Worm (Caenorhabditis elegans): ENCODE measurements around the gene srap-1.

Gene srap-1

DNA sequence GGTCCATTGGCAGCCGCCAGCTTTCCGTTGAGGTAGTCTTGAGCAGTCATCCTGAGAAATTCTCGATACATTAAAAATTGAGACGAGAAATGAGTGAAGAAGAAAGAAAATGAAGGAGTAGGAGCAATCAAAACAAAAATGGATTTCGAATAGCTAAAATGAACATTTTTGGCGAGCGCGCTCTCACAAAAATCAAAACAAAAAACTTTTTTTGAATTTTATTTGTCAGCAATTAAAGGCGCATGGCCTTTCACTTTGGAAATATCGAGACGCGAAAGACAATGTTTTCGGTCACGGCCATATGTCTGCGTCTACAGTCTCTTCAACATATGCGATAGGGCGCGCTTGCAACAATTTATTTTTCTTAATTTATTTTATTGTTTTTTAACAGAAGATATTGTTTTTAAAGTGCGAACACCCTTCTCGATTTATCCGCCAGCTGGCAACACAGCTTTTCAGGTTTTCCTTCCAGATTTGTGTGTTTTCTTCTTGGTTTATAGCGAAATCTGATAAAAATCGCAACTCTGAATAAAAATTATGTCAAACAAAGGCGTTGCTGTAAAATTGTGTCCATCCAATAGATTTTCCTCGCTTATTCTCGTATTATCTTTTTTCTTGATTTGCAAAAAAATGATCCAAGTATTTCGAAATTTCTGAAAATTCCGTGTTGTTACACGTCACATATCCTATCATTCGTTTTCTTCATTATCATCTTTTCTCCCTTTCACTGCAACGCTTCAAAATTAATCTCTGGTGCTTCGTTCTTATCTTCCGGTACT is 36.0 kb downstream of the srap-1 start, which contains the start of the genes rpn-9 and T06D8.9 (continued):
- peak; percentile 33 for TF ChIP-seq rnt-1 (tag; optimal IDR thresholded peaks at IDR 0.05)
- TF ChIP-seq K09A11.1 (tag; optimal IDR thresholded peaks at IDR 0.05; ENCODE audit: insufficient read depth): no peak
- no peak for TF ChIP-seq T23F11.4 (GFP tag; optimal IDR thresholded peaks at IDR 0.05)
- peak; percentile 73 for TF ChIP-seq nfya-1 (tag; optimal IDR thresholded peaks at IDR 0.05)
- no peak for TF ChIP-seq pat-9 (tag; optimal IDR thresholded peaks at IDR 0.05)
- TF ChIP-seq unc-3 (GFP tag; conservative IDR thresholded peaks at IDR 0.05): no peak
- TF ChIP-seq unc-3 (tag; optimal IDR thresholded peaks at IDR 0.05): no peak
- peak; percentile 26 for TF ChIP-seq ceh-34 (tag; optimal IDR thresholded peaks at IDR 0.05)
- no peak for TF ChIP-seq Y22D7AL.16 (tag; optimal IDR thresholded peaks at IDR 0.05)
- no peak for TF ChIP-seq ama-1 (optimal IDR thresholded peaks at IDR 0.05)
- TF ChIP-seq ceh-45 (GFP tag; IDR thresholded peaks at IDR 0.05): no peak
- no peak for TF ChIP-seq gmeb-2 (tag; optimal IDR thresholded peaks at IDR 0.05)
- TF ChIP-seq ceh-19 (GFP tag; optimal IDR thresholded peaks at IDR 0.05): peak; percentile 26
- TF ChIP-seq nhr-232 (tag; optimal IDR thresholded peaks at IDR 0.05): no peak
- TF ChIP-seq ceh-6 (GFP tag; optimal IDR thresholded peaks at IDR 0.05): no peak
- no peak for TF ChIP-seq pha-2 (tag; optimal IDR thresholded peaks at IDR 0.05)
- no peak for TF ChIP-seq pros-1 (tag; optimal IDR thresholded peaks at IDR 0.05)
- no peak for TF ChIP-seq fkh-6 (tag; optimal IDR thresholded peaks at IDR 0.05)
- no peak for TF ChIP-seq dve-1 (tag; optimal IDR thresholded peaks at IDR 0.05)
- TF ChIP-seq sox-2 (GFP tag; IDR thresholded peaks at IDR 0.05): no peak
- peak; percentile 58 for TF ChIP-seq ceh-18 (tag; optimal IDR thresholded peaks at IDR 0.05)

DNA sequence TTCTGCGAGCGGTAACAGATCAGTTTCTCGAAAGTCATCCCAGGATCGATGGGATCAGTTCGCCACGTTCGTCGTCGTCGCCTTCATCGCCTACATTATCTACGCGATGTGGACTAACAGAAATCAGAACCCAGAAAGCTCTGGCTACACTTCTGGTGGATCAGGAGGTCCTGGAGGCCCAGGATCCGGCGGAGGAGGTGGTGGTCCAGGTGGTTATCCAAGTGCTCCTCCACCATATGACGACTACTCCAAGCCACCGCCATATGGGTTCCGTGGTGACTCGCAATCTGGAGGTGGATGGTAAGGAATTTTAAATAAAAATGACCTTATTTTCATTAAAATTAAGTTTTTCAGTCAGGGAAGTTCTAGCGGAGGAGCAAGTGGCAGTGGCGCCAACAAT is 37.2 kb downstream of the srap-1 start:
- TF ChIP-seq sdc-2 (tag; optimal IDR thresholded peaks at IDR 0.05) (no peak), pros-1 (tag; optimal IDR thresholded peaks at IDR 0.05) (no peak), ceh-9 (tag; optimal IDR thresholded peaks at IDR 0.05) (no peak), pqm-1 (tag; optimal IDR thresholded peaks at IDR 0.05) (no peak), ceh-48 (tag; optimal IDR thresholded peaks at IDR 0.05) (no peak), fax-1 (tag; optimal IDR thresholded peaks at IDR 0.05) (no peak)

DNA sequence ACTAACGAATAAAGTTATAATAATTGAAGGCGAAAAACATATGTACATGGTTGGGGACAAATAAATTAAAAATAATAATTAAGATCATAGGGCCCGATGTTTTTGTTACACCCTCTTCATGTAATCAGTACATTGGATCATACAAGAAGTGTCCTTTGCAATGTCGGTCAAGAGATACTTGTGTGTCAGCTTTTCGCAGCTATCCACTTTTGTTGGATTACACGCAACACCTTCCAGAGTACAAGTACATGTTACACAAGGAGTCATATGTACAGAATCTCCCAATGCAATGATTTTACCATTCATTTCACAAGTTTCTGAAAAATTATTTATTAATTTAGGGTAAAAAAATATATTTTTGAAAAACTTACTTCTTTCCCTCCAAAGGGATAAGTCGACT is 37.9 kb downstream of the srap-1 start:
- TF ChIP-seq ceh-14 (tag; optimal IDR thresholded peaks at IDR 0.05) (no peak), ceh-6 (GFP tag; optimal IDR thresholded peaks at IDR 0.05) (no peak), elt-4 (tag; optimal IDR thresholded peaks at IDR 0.05) (no peak), C08G9.2 (tag; optimal IDR thresholded peaks at IDR 0.05) (no peak), pat-9 (tag; optimal IDR thresholded peaks at IDR 0.05) (no peak), unc-3 (GFP tag; conservative IDR thresholded peaks at IDR 0.05) (no peak), unc-3 (tag; optimal IDR thresholded peaks at IDR 0.05) (no peak), dve-1 (tag; optimal IDR thresholded peaks at IDR 0.05) (no peak)

DNA sequence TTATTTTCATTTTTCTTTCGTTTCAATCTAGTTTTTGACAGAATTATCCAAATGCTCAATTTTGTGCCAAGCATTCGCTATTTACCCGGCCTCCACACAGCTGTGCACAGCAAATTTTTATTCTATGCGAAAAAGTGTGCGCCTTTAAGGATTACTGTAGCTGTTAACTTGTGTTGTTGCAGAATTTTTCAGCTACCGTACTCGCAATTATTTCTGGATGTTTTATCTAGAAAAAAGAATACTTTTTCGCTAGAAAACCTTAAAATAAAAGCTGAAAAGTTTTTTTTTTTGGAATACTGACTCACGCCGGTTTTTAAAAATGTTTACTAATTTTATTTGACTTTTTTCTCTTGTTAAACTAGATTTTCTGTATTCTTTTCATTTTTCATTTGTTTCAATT is 38.5 kb downstream of the srap-1 start:
- TF ChIP-seq hlh-15 (tag; optimal IDR thresholded peaks at IDR 0.05): no peak
- no peak for TF ChIP-seq ceh-19 (GFP tag; optimal IDR thresholded peaks at IDR 0.05)
- no peak for TF ChIP-seq ceh-48 (tag; optimal IDR thresholded peaks at IDR 0.05)
- TF ChIP-seq eyg-1 (tag; optimal IDR thresholded peaks at IDR 0.05): no peak

DNA sequence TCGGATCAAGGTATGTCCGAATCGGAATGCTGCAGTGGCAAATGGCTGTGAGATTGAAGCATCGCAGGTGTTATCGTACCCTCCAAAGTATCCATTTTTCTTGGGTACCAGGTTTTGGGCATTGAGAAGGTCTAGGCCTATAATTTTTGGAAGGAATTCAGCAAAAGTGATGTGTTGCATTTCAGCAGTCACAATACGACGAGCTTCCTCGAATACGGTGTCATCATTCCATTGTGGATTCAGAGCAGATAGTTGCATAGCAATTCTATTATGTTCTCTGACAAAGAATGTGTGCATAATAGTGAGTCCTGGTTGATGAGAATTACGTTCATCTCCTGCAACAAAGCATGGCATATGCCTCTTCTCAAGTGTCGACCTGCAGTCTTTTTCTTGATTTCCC is 39.9 kb downstream of the srap-1 start:
- TF ChIP-seq hlh-13 (GFP tag; optimal IDR thresholded peaks at IDR 0.05) (no peak), ceh-34 (tag; optimal IDR thresholded peaks at IDR 0.05) (no peak)

DNA sequence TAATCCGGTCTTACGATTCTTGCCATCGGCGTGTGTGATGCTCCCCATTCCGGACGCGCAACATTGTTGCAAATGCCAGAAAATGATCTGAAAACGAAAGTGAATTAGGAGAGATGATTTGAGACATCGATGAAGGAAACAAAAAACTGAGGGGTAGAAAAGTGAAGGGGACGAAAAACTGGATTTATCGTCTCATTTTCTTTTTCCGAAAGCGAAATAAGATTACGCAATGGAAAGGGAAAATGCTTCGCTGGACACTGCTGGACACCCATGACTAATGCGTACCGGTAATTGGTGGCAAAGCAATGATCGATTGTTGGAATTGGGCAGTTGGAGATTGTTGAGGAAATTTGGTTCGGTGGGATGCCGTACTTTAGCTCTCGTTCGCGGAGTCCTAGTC is 43.5 kb downstream of the srap-1 start:
- TF ChIP-seq ztf-16 (tag; optimal IDR thresholded peaks at IDR 0.05): no peak
- no peak for TF ChIP-seq rnt-1 (tag; optimal IDR thresholded peaks at IDR 0.05)
- TF ChIP-seq ceh-48 (tag; optimal IDR thresholded peaks at IDR 0.05): no peak

Data from whole organism, late embryonic.